Worm (Caenorhabditis elegans) whole organism, mixed stage, embryonic: ENCODE results near the gene T05G5.4.

ENCODE experiments used
- ces-1 ChIP-seq: fragments of 150-350 bp; optimal IDR thresholded peaks from 2 replicates; lab custom pipeline; 2014; ENCODE audit warnings: missing biosample characterization, missing genetic modification reagents, missing genetic modification characterization
- elt-1 ChIP-seq: sonication (generic microtip); optimal IDR thresholded peaks from 2 replicates; lab custom pipeline; 2017; ENCODE audit warnings: missing genetic modification characterization, mild to moderate bottlenecking, missing compliant biosample characterization, antibody characterized with exemption, moderate library complexity, borderline replicate concordance; ENCODE audit not compliant: insufficient read depth
- flh-1 ChIP-seq: fragments of 200-800 bp; sonication (Bioruptor generic); optimal IDR thresholded peaks from 2 replicates; lab custom pipeline; 2018; ENCODE audit warnings: mild to moderate bottlenecking, missing genetic modification characterization, moderate library complexity, missing compliant biosample characterization
- lin-32 ChIP-seq: fragments of 200-800 bp; sonication (Bioruptor generic); optimal IDR thresholded peaks from 2 replicates; lab custom pipeline; 2018; ENCODE audit warnings: mild to moderate bottlenecking, missing genetic modification characterization, missing compliant biosample characterization
- nhr-12 ChIP-seq: fragments of 150-350 bp; optimal IDR thresholded peaks from 2 replicates; lab custom pipeline; 2014; ENCODE audit warnings: missing biosample characterization, missing genetic modification characterization
- pha-4 ChIP-seq: fragments of 150-350 bp; optimal IDR thresholded peaks from 2 replicates; lab custom pipeline; 2018; ENCODE audit warnings: missing biosample characterization, missing genetic modification reagents, missing genetic modification characterization
- unc-62 ChIP-seq: fragments of 150-350 bp; optimal IDR thresholded peaks from 2 replicates; lab custom pipeline; 2014; ENCODE audit warnings: missing biosample characterization, missing genetic modification reagents, missing genetic modification characterization
- ztf-11 ChIP-seq: fragments of 150-350 bp; optimal IDR thresholded peaks from 2 replicates; lab custom pipeline; 2014; ENCODE audit warnings: missing biosample characterization, missing genetic modification characterization

DNA sequence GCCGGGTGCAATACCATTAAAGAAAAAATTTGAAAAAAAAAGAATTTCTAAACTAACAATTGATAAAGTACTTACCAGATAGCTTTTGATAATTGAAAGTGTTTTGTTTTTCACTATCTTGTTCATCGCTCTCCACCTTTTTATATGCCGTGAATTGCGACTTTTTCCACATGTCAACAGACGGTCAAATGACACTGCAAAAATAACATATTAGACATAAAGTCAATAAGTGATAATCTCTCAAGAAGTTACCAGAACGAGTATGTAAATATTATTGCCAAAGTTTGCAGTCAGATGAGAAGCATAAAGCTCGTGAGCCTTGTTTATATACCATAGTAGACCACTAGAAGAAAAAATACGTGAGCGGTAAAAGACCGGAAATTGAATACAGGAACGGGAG lies 12.9 kb upstream of the T05G5.4 start, which contains the start of gene dao-6:
- TF ChIP-seq unc-62 (no peak), pha-4 (no peak), flh-1 (GFP tag; lab: Kevin White, UChicago) (no peak), nhr-12 (no peak), ztf-11 (tag; lab: Kevin White, UChicago) (no peak), lin-32 (GFP tag; lab: Kevin White, UChicago) (no peak), ces-1 (GFP tag; lab: Kevin White, UChicago) (no peak), elt-1 (tag; lab: Kevin White, UChicago) (no peak)
